Worm (Caenorhabditis elegans) whole organism, L3 larva: ENCODE results near the gene hphd-1.

Experiments used
- R02D3.7 ChIP-seq: fragments of 150-350 bp; optimal IDR thresholded peaks from 2 replicates; lab custom pipeline; 2014; ENCODE audit warnings: missing biosample characterization, missing genetic modification characterization
- ZK546.5 ChIP-seq: sonication (generic microtip); optimal IDR thresholded peaks from 2 replicates; lab custom pipeline; 2017; ENCODE audit warnings: missing biosample characterization, missing genetic modification characterization
- aly-2 ChIP-seq: fragments of 150-350 bp; optimal IDR thresholded peaks from 2 replicates; lab custom pipeline; 2014; ENCODE audit warnings: missing biosample characterization, missing genetic modification characterization
- ama-1 ChIP-seq: fragments of 150-350 bp; optimal IDR thresholded peaks from 2 replicates; lab custom pipeline; 2018
- elt-3 ChIP-seq, 3 experiments: fragments of 150-350 bp in 1 of 3; sonication (generic microtip) in 2 of 3; optimal IDR thresholded peaks; 2 replicates in 2 of 3; 4 replicates in 1 of 3; lab custom pipeline; 2014 to 2017; ENCODE audit warnings: missing biosample characterization in 3 of 3, missing genetic modification characterization in 3 of 3
- nhr-23 ChIP-seq: fragments of 150-350 bp; optimal IDR thresholded peaks from 2 replicates; lab custom pipeline; 2014; ENCODE audit warnings: missing biosample characterization, missing genetic modification reagents, missing genetic modification characterization
- nhr-237 ChIP-seq: fragments of 150-350 bp; optimal IDR thresholded peaks from 2 replicates; lab custom pipeline; 2014; ENCODE audit warnings: missing biosample characterization, missing genetic modification characterization
- nhr-25 ChIP-seq: sonication (generic microtip); optimal IDR thresholded peaks from 2 replicates; lab custom pipeline; 2017; ENCODE audit warnings: missing biosample characterization, missing genetic modification characterization
- nhr-28 ChIP-seq: fragments of 150-350 bp; optimal IDR thresholded peaks from 2 replicates; lab custom pipeline; 2014; ENCODE audit warnings: missing biosample characterization, missing genetic modification characterization
- tbx-2 ChIP-seq: sonication (generic microtip); optimal IDR thresholded peaks from 2 replicates; lab custom pipeline; 2016; ENCODE audit warnings: mild to moderate bottlenecking, missing genetic modification characterization, missing compliant biosample characterization
- unc-62 ChIP-seq: fragments of 150-350 bp; sonication (generic microtip); optimal IDR thresholded peaks from 4 replicates; lab custom pipeline; 2014; ENCODE audit warnings: missing biosample characterization, missing genetic modification reagents, missing genetic modification characterization
- zag-1 ChIP-seq: fragments of 150-350 bp; optimal IDR thresholded peaks from 2 replicates; lab custom pipeline; 2014; ENCODE audit warnings: missing biosample characterization, missing genetic modification characterization
- ztf-11 ChIP-seq: fragments of 150-350 bp; optimal IDR thresholded peaks from 2 replicates; lab custom pipeline; 2014; ENCODE audit warnings: missing biosample characterization, missing genetic modification characterization

- TF ChIP-seq tbx-2 (no peak), nhr-28 (tag; lab: Kevin White, UChicago) (no peak), unc-62 (GFP tag; lab: Kevin White, UChicago) (no peak), zag-1 (tag; lab: Kevin White, UChicago) (no peak), ZK546.5 (tag; lab: Kevin White, UChicago) (no peak), ztf-11 (tag; lab: Kevin White, UChicago) (no peak), nhr-23 (peak; percentile 26), nhr-237 (tag; lab: Kevin White, UChicago) (no peak), aly-2 (tag; lab: Kevin White, UChicago) (no peak), elt-3 (tag; optimal IDR thresholded peaks at IDR 0.05; lab: Kevin White, UChicago) (no peak), R02D3.7 (tag; lab: Kevin White, UChicago) (no peak), nhr-25 (tag; lab: Kevin White, UChicago) (no peak), ama-1 (no peak)
Measured at ce11 chrII:12996249-12996648, at the start of gene hphd-1.
